Fruit fly (Drosophila melanogaster): ENCODE results near the gene Trmt112.

Gene Trmt112

DNA sequence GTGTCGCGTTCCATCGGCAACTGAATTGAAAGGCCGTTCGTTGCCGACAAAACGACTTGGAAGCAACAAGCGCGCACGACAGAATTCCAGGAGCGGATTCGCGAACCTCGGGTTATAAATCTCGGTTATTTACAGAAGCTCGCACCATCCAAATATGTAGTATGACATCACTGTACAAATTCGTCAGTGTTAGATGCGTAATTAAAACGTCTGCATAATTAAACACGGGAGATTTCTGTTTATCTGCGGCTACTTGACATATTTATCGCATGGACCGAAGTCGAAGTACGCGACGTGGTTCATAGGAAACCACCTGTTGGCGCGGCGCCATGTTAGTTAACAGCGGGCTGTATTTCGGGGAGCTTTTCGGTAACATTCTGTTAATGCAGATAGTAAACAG is 44.7 kb downstream of the Trmt112 start, which contains the start of gene Ac78C (continued):
- peak; percentile 83 for TF ChIP-seq NK7.1 (GFP tag; optimal IDR thresholded peaks at IDR 0.05)
- TF ChIP-seq yki (optimal IDR thresholded peaks at IDR 0.05), result no peak
- TF ChIP-seq Vsx1 (GFP tag; optimal IDR thresholded peaks at IDR 0.05), result peak; percentile 17
- peak; percentile 85 for TF ChIP-seq toy (GFP tag; IDR thresholded peaks at IDR 0.05)
- peak; percentile 96 for TF ChIP-seq HmgZ (tag; optimal IDR thresholded peaks at IDR 0.05)
- TF ChIP-seq MTF-1 (GFP tag; optimal IDR thresholded peaks at IDR 0.05; ENCODE audit: borderline replicate concordance), result peak; percentile 83
- peak; percentile 96 for TF ChIP-seq lab (GFP tag; optimal IDR thresholded peaks at IDR 0.05)
- TF ChIP-seq dysf (GFP tag; IDR thresholded peaks at IDR 0.05), result peak; percentile 92
- peak; percentile 91 for TF ChIP-seq repo (GFP tag; optimal IDR thresholded peaks at IDR 0.05)
- TF ChIP-seq sna (GFP tag; IDR thresholded peaks at IDR 0.05; ENCODE audit: partially characterized antibody), result no peak
- TF ChIP-seq CG42726 (GFP tag; IDR thresholded peaks at IDR 0.05; ENCODE audit: partially characterized antibody), result 0 out of 2 replicates have a peak, but pooled peaks have one; percentile 29
- peak; percentile 61; the same call in 1 of the 2 replicates for TF ChIP-seq Oaz (GFP tag; IDR thresholded peaks at IDR 0.05)
- TF ChIP-seq trem (tag; optimal IDR thresholded peaks at IDR 0.05), result no peak
- TF ChIP-seq bsh (GFP tag; optimal IDR thresholded peaks at IDR 0.05), result no peak
- peak; percentile 64 for TF ChIP-seq CG11723 (GFP tag; optimal IDR thresholded peaks at IDR 0.05)
- TF ChIP-seq CoRest (tag; optimal IDR thresholded peaks at IDR 0.05), result peak; percentile 78
- TF ChIP-seq lilli (GFP tag; optimal IDR thresholded peaks at IDR 0.05), result peak; percentile 93
- peak; percentile 36; the same call in 1 of the 2 replicates for TF ChIP-seq nerfin-2 (GFP tag; IDR thresholded peaks at IDR 0.05; ENCODE audit: partially characterized antibody)
- peak; percentile 1 for TF ChIP-seq lbe (GFP tag; optimal IDR thresholded peaks at IDR 0.05)
- peak; percentile 55; the same call in 2 of the 3 replicates for TF ChIP-seq CG16813 (GFP tag; IDR thresholded peaks at IDR 0.05; ENCODE audit: partially characterized antibody)
- TF ChIP-seq seq (GFP tag; IDR thresholded peaks at IDR 0.05), result peak; percentile 87
- peak; percentile 89 for TF ChIP-seq CG14441 (GFP tag; IDR thresholded peaks at IDR 0.05)
- peak; percentile 64 for TF ChIP-seq Jarid2 (GFP tag; optimal IDR thresholded peaks at IDR 0.05)
- peak; percentile 81 for TF ChIP-seq CG32772 (GFP tag; IDR thresholded peaks at IDR 0.05)
- peak; percentile 6 for TF ChIP-seq grn (GFP tag; optimal IDR thresholded peaks at IDR 0.05)
- peak; percentile 27 for TF ChIP-seq CG7556 (GFP tag; optimal IDR thresholded peaks at IDR 0.05)
- peak; percentile 99 for TF ChIP-seq Ets65A (GFP tag)
- TF ChIP-seq CG33557 (GFP tag; optimal IDR thresholded peaks at IDR 0.05), result no peak
- TF ChIP-seq Neu2 (GFP tag; optimal IDR thresholded peaks at IDR 0.05; ENCODE audit: borderline replicate concordance), result peak; percentile 7
- peak; percentile 100 for TF ChIP-seq Med (GFP tag)
- peak; percentile 97 for TF ChIP-seq CG12769 (tag; optimal IDR thresholded peaks at IDR 0.05)
- TF ChIP-seq CG12155 (GFP tag; optimal IDR thresholded peaks at IDR 0.05), result peak; percentile 64
- peak; percentile 90 for TF ChIP-seq ERR (GFP tag; optimal IDR thresholded peaks at IDR 0.05)
- no peak for TF ChIP-seq Stat92E (GFP tag; optimal IDR thresholded peaks at IDR 0.05)
- TF ChIP-seq CG13296 (GFP tag; optimal IDR thresholded peaks at IDR 0.05), result peak; percentile 96
- peak; percentile 39; the same call in 1 of the 3 replicates for TF ChIP-seq jigr1 (GFP tag; IDR thresholded peaks at IDR 0.05)
- TF ChIP-seq CG34224 (GFP tag; IDR thresholded peaks at IDR 0.05; ENCODE audit: partially characterized antibody), result peak; percentile 24; the same call in 1 of the 3 replicates
- peak; percentile 75 for TF ChIP-seq CG4730 (GFP tag; IDR thresholded peaks at IDR 0.05)
- peak; percentile 77 for TF ChIP-seq fu2 (GFP tag; optimal IDR thresholded peaks at IDR 0.05)
- TF ChIP-seq caup (GFP tag; optimal IDR thresholded peaks at IDR 0.05; ENCODE audit: severe bottlenecking), result peak; percentile 94
- TF ChIP-seq CG8944 (GFP tag; optimal IDR thresholded peaks at IDR 0.05), result peak; percentile 88
- no peak; the same call in 1 of the 2 replicates for TF ChIP-seq CG8765 (GFP tag; IDR thresholded peaks at IDR 0.05)
- peak; percentile 67 for TF ChIP-seq sima (GFP tag; optimal IDR thresholded peaks at IDR 0.05)
- TF ChIP-seq chm (GFP tag; IDR thresholded peaks at IDR 0.05), result peak; percentile 67; the same call in 1 of the 2 replicates
- no peak for TF ChIP-seq Ssrp (tag; optimal IDR thresholded peaks at IDR 0.05)
- peak; percentile 88 to 92 for TF ChIP-seq dpn (GFP tag; optimal IDR thresholded peaks at IDR 0.05)
- TF ChIP-seq kay (GFP tag; optimal IDR thresholded peaks at IDR 0.05), result peak; percentile 63
- peak; percentile 82 for TF ChIP-seq CG33213 (GFP tag; optimal IDR thresholded peaks at IDR 0.05)
- peak; percentile 83 for TF ChIP-seq gem (tag; optimal IDR thresholded peaks at IDR 0.05)
